Worm (Caenorhabditis elegans) whole organism, young adult: ENCODE data around the gene H12D21.10.
"Not testable (repeated sequence)": the region's sequence is repeated elsewhere in the genome, so short reads cannot be mapped to it uniquely, and the experiment has no call there.

Experiments
- B0019.2 ChIP-seq: fragments of 200-800 bp; sonication (Bioruptor generic); conservative IDR thresholded peaks from 2 replicates; pipeline ENCODE4 v1.3.6; 2022; ENCODE audit warnings: missing genetic modification reagents, missing genetic modification characterization, missing compliant biosample characterization
- B0035.1 ChIP-seq: sonication (generic microtip); optimal IDR thresholded peaks from 2 replicates; lab custom pipeline; 2016; ENCODE audit warnings: missing genetic modification characterization, mild to moderate bottlenecking, missing compliant biosample characterization, missing genotype, missing genetic modification reagents
- C17E4.6 ChIP-seq: fragments of 200-800 bp; sonication (Bioruptor generic); IDR thresholded peaks from 2 replicates; pipeline ENCODE4 v1.3.6; 2022; ENCODE audit warnings: missing genetic modification reagents, missing genetic modification characterization, missing compliant biosample characterization
- F10E7.11 ChIP-seq: sonication (generic microtip); optimal IDR thresholded peaks from 2 replicates; lab custom pipeline; 2017; ENCODE audit warnings: mild to moderate bottlenecking, missing genetic modification characterization, moderate library complexity, missing compliant biosample characterization
- F23B12.7 ChIP-seq: sonication (generic microtip); optimal IDR thresholded peaks from 2 replicates; lab custom pipeline; 2017; ENCODE audit warnings: missing genetic modification characterization, mild to moderate bottlenecking, missing compliant biosample characterization, antibody characterized with exemption, moderate library complexity; ENCODE audit not compliant: insufficient read depth
- F57C9.4 ChIP-seq: sonication (generic microtip); optimal IDR thresholded peaks from 2 replicates; lab custom pipeline; 2017; ENCODE audit warnings: mild to moderate bottlenecking, missing genetic modification characterization, missing compliant biosample characterization
- K12H6.12 ChIP-seq: fragments of 200-800 bp; sonication (Bioruptor generic); optimal IDR thresholded peaks from 2 replicates; lab custom pipeline; 2018; ENCODE audit warnings: mild to moderate bottlenecking, missing genetic modification characterization, missing compliant biosample characterization
- T07F8.4 ChIP-seq: sonication (generic microtip); optimal IDR thresholded peaks from 2 replicates; lab custom pipeline; 2016; ENCODE audit warnings: mild to moderate bottlenecking, missing genetic modification characterization, moderate library complexity, missing compliant biosample characterization
- bed-2 ChIP-seq: fragments of 200-800 bp; sonication (Bioruptor generic); IDR thresholded peaks from 2 replicates; pipeline ENCODE4 v1.3.6; 2022; ENCODE audit warnings: missing genetic modification reagents, missing genetic modification characterization, missing compliant biosample characterization
- cebp-1 ChIP-seq, 2 experiments: fragments of 200-800 bp in 1 of 2; sonication (Bioruptor generic) in 1 of 2; sonication (generic microtip) in 1 of 2; IDR thresholded peaks in 1 of 2; optimal IDR thresholded peaks in 1 of 2; 2 replicates each; pipeline versions ENCODE4 v1.3.6 to Lab custom; 2017 to 2022; ENCODE audit warnings: missing compliant biosample characterization in 2 of 2, missing genetic modification characterization in 2 of 2, mild to moderate bottlenecking in 1 of 2, missing genetic modification reagents in 1 of 2, moderate library complexity in 1 of 2
- ceh-100 ChIP-seq: fragments of 200-800 bp; sonication (Bioruptor generic); IDR thresholded peaks from 2 replicates; pipeline ENCODE4 v1.3.6; 2022; ENCODE audit warnings: missing genetic modification reagents, missing genetic modification characterization, missing compliant biosample characterization
- ceh-79 ChIP-seq: sonication (generic microtip); optimal IDR thresholded peaks from 2 replicates; lab custom pipeline; 2017; ENCODE audit warnings: mild to moderate bottlenecking, missing genetic modification characterization, missing compliant biosample characterization
- egrh-3 ChIP-seq: fragments of 200-800 bp; sonication (Bioruptor generic); IDR thresholded peaks from 2 replicates; pipeline ENCODE4 v1.3.6; 2022; ENCODE audit warnings: missing genetic modification reagents, missing genetic modification characterization, missing compliant biosample characterization
- him-1 ChIP-seq: sonication (generic microtip); optimal IDR thresholded peaks from 2 replicates; lab custom pipeline; 2016; ENCODE audit warnings: missing genotype, missing genetic modification reagents, missing genetic modification characterization, missing compliant biosample characterization
- hlh-26 ChIP-seq: fragments of 200-800 bp; sonication (Bioruptor generic); conservative IDR thresholded peaks from 2 replicates; pipeline ENCODE4 v1.3.6; 2022; ENCODE audit warnings: missing genetic modification reagents, missing genetic modification characterization, missing compliant biosample characterization
- lin-26 ChIP-seq: fragments of 200-800 bp; sonication (Bioruptor generic); IDR thresholded peaks from 2 replicates; pipeline ENCODE4 v1.3.6; 2022; ENCODE audit warnings: missing genetic modification reagents, missing genetic modification characterization, missing compliant biosample characterization
- madf-8 ChIP-seq: fragments of 200-800 bp; sonication (Bioruptor generic); conservative IDR thresholded peaks from 2 replicates; pipeline ENCODE4 v1.3.6; 2022; ENCODE audit warnings: missing genetic modification reagents, missing genetic modification characterization, missing compliant biosample characterization
- mes-4 ChIP-seq: sonication (generic microtip); optimal IDR thresholded peaks from 2 replicates; lab custom pipeline; 2016; ENCODE audit warnings: missing genotype, missing genetic modification characterization, missing compliant biosample characterization
- nfya-1 ChIP-seq: sonication (generic microtip); optimal IDR thresholded peaks from 2 replicates; lab custom pipeline; 2017; ENCODE audit warnings: antibody characterized with exemption, missing compliant biosample characterization, missing genetic modification characterization, borderline replicate concordance; ENCODE audit not compliant: insufficient read depth
- nhr-120 ChIP-seq: fragments of 200-800 bp; sonication (Bioruptor generic); IDR thresholded peaks from 2 replicates; pipeline ENCODE4 v1.3.6; 2022; ENCODE audit warnings: missing genetic modification characterization, missing compliant biosample characterization
- nhr-80 ChIP-seq: sonication (generic microtip); optimal IDR thresholded peaks from 2 replicates; lab custom pipeline; 2016; ENCODE audit warnings: missing genetic modification characterization, missing compliant biosample characterization
- pbrm-1 ChIP-seq: fragments of 200-800 bp; sonication (Bioruptor generic); IDR thresholded peaks from 2 replicates; pipeline ENCODE4 v1.3.6; 2022; ENCODE audit warnings: missing genetic modification reagents, missing genetic modification characterization, missing compliant biosample characterization
- sdz-38 ChIP-seq: sonication (generic microtip); optimal IDR thresholded peaks from 2 replicates; lab custom pipeline; 2016; ENCODE audit warnings: missing genotype, missing genetic modification characterization, missing compliant biosample characterization
- snpc-1.3 ChIP-seq: sonication (generic microtip); optimal IDR thresholded peaks from 2 replicates; lab custom pipeline; 2017; ENCODE audit warnings: missing genetic modification characterization, mild to moderate bottlenecking, missing compliant biosample characterization, antibody characterized with exemption, moderate library complexity, missing genotype, missing genetic modification reagents; ENCODE audit not compliant: insufficient read depth
- unc-130 ChIP-seq: sonication (generic microtip); optimal IDR thresholded peaks from 2 replicates; lab custom pipeline; 2016; ENCODE audit warnings: missing genetic modification reagents, missing genetic modification characterization, missing compliant biosample characterization
- unc-62 ChIP-seq: fragments of 150-350 bp; optimal IDR thresholded peaks from 2 replicates; lab custom pipeline; 2014; ENCODE audit warnings: missing biosample characterization, missing genetic modification reagents, missing genetic modification characterization
- ztf-22 ChIP-seq: fragments of 200-800 bp; sonication (Bioruptor generic); optimal IDR thresholded peaks from 2 replicates; lab custom pipeline; 2018; ENCODE audit warnings: mild to moderate bottlenecking, missing genetic modification characterization, moderate library complexity, missing compliant biosample characterization

The H12D21.10 gene

ce11 chrV:14876257-14876656, 23.3 kb upstream of the H12D21.10 start (continued):
- TF ChIP-seq F10E7.11 (tag; lab: Kevin White, UChicago), result no peak
- TF ChIP-seq snpc-1.3 (tag; lab: Kevin White, UChicago), result no peak
- TF ChIP-seq unc-62 (GFP tag; lab: Kevin White, UChicago), result no peak
- TF ChIP-seq mes-4 (tag; lab: Kevin White, UChicago), result no peak
- no peak for TF ChIP-seq ceh-79
- no peak for TF ChIP-seq cebp-1 (GFP tag; IDR thresholded peaks at IDR 0.05; lab: Robert Waterston, UW)
- TF ChIP-seq cebp-1 (tag; optimal IDR thresholded peaks at IDR 0.05; lab: Kevin White, UChicago), result no peak

ce11 chrV:14876724-14877123, 22.9 kb upstream of the H12D21.10 start, which contains the start of gene ZC412.10:
Gene ZC412.10 (minus strand): TSS chrV:14876824.
- not testable (repeated sequence) for TF ChIP-seq pbrm-1 (GFP tag; lab: Robert Waterston, UW); T07F8.4 (tag; lab: Kevin White, UChicago); F23B12.7 (tag; lab: Kevin White, UChicago)
- TF ChIP-seq, all 124 proteins: peak for 0; not testable (repeated sequence) for 124

- TF ChIP-seq B0035.1 (tag; lab: Kevin White, UChicago), result no peak
- TF ChIP-seq nfya-1 (tag; lab: Kevin White, UChicago), result no peak
- TF ChIP-seq nhr-80 (tag; lab: Kevin White, UChicago), result no peak
- no peak for TF ChIP-seq ceh-100 (GFP tag; lab: Robert Waterston, UW)
- TF ChIP-seq C17E4.6, result no peak
- TF ChIP-seq unc-130, result no peak
- TF ChIP-seq egrh-3 (GFP tag; lab: Robert Waterston, UW), result no peak
- no peak for TF ChIP-seq mes-4 (tag; lab: Kevin White, UChicago)
- no peak for TF ChIP-seq F23B12.7 (tag; lab: Kevin White, UChicago)
Observed at ce11 chrV:14877242-14877819, 22.3 kb upstream of the H12D21.10 start.

ce11 chrV:14890782-14891181, 8.8 kb upstream of the H12D21.10 start, which contains the start of gene nspa-2:
Gene nspa-2 (plus strand): TSS chrV:14891082.
- TF ChIP-seq K12H6.12; sdz-38; nhr-120 (GFP tag; lab: Robert Waterston, UW): not testable (repeated sequence)

ce11 chrV:14893355-14894050, 6.1 kb upstream of the H12D21.10 start, which contains the start of the genes mpst-2 and H12D21.5:
Gene mpst-2 (minus strand): TSS chrV:14893455.
Gene H12D21.5 (plus strand): TSS chrV:14894000.
- TF ChIP-seq F57C9.4 (tag; lab: Kevin White, UChicago), result no peak
- no peak for TF ChIP-seq nhr-120 (GFP tag; lab: Robert Waterston, UW)
- TF ChIP-seq bed-2 (GFP tag; lab: Robert Waterston, UW), result no peak
- TF ChIP-seq him-1 (tag; lab: Kevin White, UChicago), result no peak
- TF ChIP-seq ztf-22, result no peak
- TF ChIP-seq madf-8, result no peak
- TF ChIP-seq B0019.2 (GFP tag; lab: Robert Waterston, UW), result no peak
- TF ChIP-seq hlh-26 (GFP tag; lab: Robert Waterston, UW), result no peak
- no peak for TF ChIP-seq egrh-3 (GFP tag; lab: Robert Waterston, UW)
- TF ChIP-seq snpc-1.3 (tag; lab: Kevin White, UChicago), result no peak
- TF ChIP-seq lin-26, result no peak
